Worm (Caenorhabditis elegans): ENCODE measurements around the gene oac-10.

- no peak for TF ChIP-seq elt-2 (tag; optimal IDR thresholded peaks at IDR 0.05)
- no peak for TF ChIP-seq tbx-2 (tag; optimal IDR thresholded peaks at IDR 0.05)
- no peak for TF ChIP-seq nhr-90 (tag; optimal IDR thresholded peaks at IDR 0.05; ENCODE audit: poor library complexity)
- TF ChIP-seq lin-39 (tag; optimal IDR thresholded peaks at IDR 0.05) = no peak
- no peak for TF ChIP-seq nhr-12 (tag; optimal IDR thresholded peaks at IDR 0.05)
- TF ChIP-seq mef-2 (tag; optimal IDR thresholded peaks at IDR 0.05) = no peak
- no peak for TF ChIP-seq nhr-11 (tag; optimal IDR thresholded peaks at IDR 0.05)
- TF ChIP-seq efl-1 (optimal IDR thresholded peaks at IDR 0.05) = no peak
- TF ChIP-seq efl-1 (GFP tag; optimal IDR thresholded peaks at IDR 0.05 in 1 of 2) = no peak
- no peak for TF ChIP-seq elt-3 (tag; optimal IDR thresholded peaks at IDR 0.05)
- TF ChIP-seq unc-130 (tag; optimal IDR thresholded peaks at IDR 0.05) = no peak
- TF ChIP-seq lin-15B (tag; optimal IDR thresholded peaks at IDR 0.05) = no peak
- TF ChIP-seq unc-62 (GFP tag; optimal IDR thresholded peaks at IDR 0.05) = no peak
- TF ChIP-seq mdl-1 (tag; optimal IDR thresholded peaks at IDR 0.05) = no peak
- no peak for TF ChIP-seq pqm-1 (tag; optimal IDR thresholded peaks at IDR 0.05)
Measured at ce11 chrII:3909301-3909700, 39.6 kb downstream of the oac-10 start.

All from whole organism, L1 larva.